Worm (Caenorhabditis elegans) whole organism, L4 larva: ENCODE data around the gene klf-3.

Experiments used
- F26F4.8 ChIP-seq: fragments of 200-800 bp; sonication (Bioruptor generic); conservative IDR thresholded peaks from 2 replicates; pipeline ENCODE4 v1.3.6; 2022; ENCODE audit warnings: missing genetic modification characterization, missing compliant biosample characterization
- F37D6.2 ChIP-seq: sonication (generic microtip); optimal IDR thresholded peaks from 2 replicates; lab custom pipeline; 2016; ENCODE audit warnings: mild to moderate bottlenecking, missing genetic modification characterization, missing compliant biosample characterization
- F44E2.7 ChIP-seq: fragments of 200-800 bp; sonication (Bioruptor generic); IDR thresholded peaks from 2 replicates; pipeline ENCODE4 v2.1.2; 2022; ENCODE audit warnings: missing genetic modification characterization, missing compliant biosample characterization
- F49E8.2 ChIP-seq: sonication (generic microtip); optimal IDR thresholded peaks from 2 replicates; lab custom pipeline; 2016; ENCODE audit warnings: missing compliant biosample characterization, mild to moderate bottlenecking, missing genetic modification characterization, borderline replicate concordance
- T20F7.1 ChIP-seq: fragments of 200-800 bp; sonication (Bioruptor generic); optimal IDR thresholded peaks from 2 replicates; lab custom pipeline; 2018; ENCODE audit warnings: mild to moderate bottlenecking, missing genetic modification characterization, missing compliant biosample characterization
- Y48G9A.11 ChIP-seq: fragments of 200-800 bp; sonication (Bioruptor generic); IDR thresholded peaks from 2 replicates; pipeline ENCODE4 v1.3.6; 2022; ENCODE audit warnings: missing genetic modification reagents, missing genetic modification characterization, missing compliant biosample characterization
- Y5F2A.4 ChIP-seq: fragments of 200-800 bp; sonication (Bioruptor generic); optimal IDR thresholded peaks from 2 replicates; lab custom pipeline; 2018; ENCODE audit warnings: mild to moderate bottlenecking, missing genetic modification characterization, missing compliant biosample characterization
- aha-1 ChIP-seq: fragments of 150-350 bp; peaks from one replicate; lab custom pipeline; 2014; ENCODE audit warnings: missing biosample characterization, missing genetic modification characterization
- aly-2 ChIP-seq: sonication (generic microtip); optimal IDR thresholded peaks from 2 replicates; lab custom pipeline; 2018; ENCODE audit warnings: missing biosample characterization, missing genetic modification characterization
- ama-1 ChIP-seq: fragments of 150-350 bp; optimal IDR thresholded peaks from 2 replicates; lab custom pipeline; 2014; ENCODE audit warnings: inconsistent platforms, mixed read lengths
- attf-4 ChIP-seq: sonication (generic microtip); optimal IDR thresholded peaks from 3 replicates; lab custom pipeline; 2017; ENCODE audit warnings: missing biosample characterization, missing genetic modification characterization
- ceh-20 ChIP-seq: fragments of 200-800 bp; sonication (Bioruptor generic); IDR thresholded peaks from 2 replicates; pipeline ENCODE4 v1.3.6; 2022; ENCODE audit warnings: missing genetic modification reagents, missing genetic modification characterization, missing compliant biosample characterization
- ceh-82 ChIP-seq: sonication (generic microtip); optimal IDR thresholded peaks from 2 replicates; lab custom pipeline; 2017; ENCODE audit warnings: missing biosample characterization, missing genetic modification characterization
- ces-1 ChIP-seq: fragments of 150-350 bp; sonication (generic microtip); optimal IDR thresholded peaks from 4 replicates; lab custom pipeline; 2014; ENCODE audit warnings: missing biosample characterization, missing genetic modification reagents, missing genetic modification characterization
- ctbp-1 ChIP-seq: fragments of 200-800 bp; sonication (Bioruptor generic); IDR thresholded peaks from 2 replicates; pipeline ENCODE4 v1.3.6; 2022; ENCODE audit warnings: missing genetic modification reagents, missing genetic modification characterization, missing compliant biosample characterization
- daf-12 ChIP-seq: fragments of 150-350 bp; optimal IDR thresholded peaks from 2 replicates; lab custom pipeline; 2014; ENCODE audit warnings: missing biosample characterization, missing genetic modification reagents, missing genetic modification characterization
- daf-16 ChIP-seq, 3 experiments: sonication (generic microtip); optimal IDR thresholded peaks; 2 replicates each; lab custom pipeline; 2016 to 2017; ENCODE audit warnings: missing genetic modification characterization in 3 of 3, missing genetic modification reagents in 3 of 3, mild to moderate bottlenecking in 2 of 3, missing compliant biosample characterization in 2 of 3, missing biosample characterization in 1 of 3, moderate library complexity in 1 of 3
- daf-8 ChIP-seq: fragments of 200-800 bp; sonication (Bioruptor generic); IDR thresholded peaks from 2 replicates; pipeline ENCODE4 v1.3.6; 2022; ENCODE audit warnings: missing genetic modification characterization, missing compliant biosample characterization
- dpl-1 ChIP-seq: fragments of 150-350 bp; optimal IDR thresholded peaks from 2 replicates; lab custom pipeline; 2014; ENCODE audit warnings: missing biosample characterization, missing genetic modification reagents, missing genetic modification characterization
- dve-1 ChIP-seq: sonication (generic microtip); optimal IDR thresholded peaks from 2 replicates; lab custom pipeline; 2017; ENCODE audit warnings: antibody characterized with exemption, mild to moderate bottlenecking, missing genetic modification characterization, missing compliant biosample characterization; ENCODE audit not compliant: insufficient read depth
- egl-43 ChIP-seq: fragments of 200-800 bp; sonication (Bioruptor generic); IDR thresholded peaks from 2 replicates; pipeline ENCODE4 v1.3.6; 2022; ENCODE audit warnings: missing genetic modification reagents, missing genetic modification characterization, missing compliant biosample characterization
- fos-1 ChIP-seq: fragments of 150-350 bp; optimal IDR thresholded peaks from 2 replicates; lab custom pipeline; 2014; ENCODE audit warnings: missing biosample characterization, missing genetic modification characterization
- gei-8 ChIP-seq: fragments of 200-800 bp; sonication (Bioruptor generic); optimal IDR thresholded peaks from 2 replicates; lab custom pipeline; 2018; ENCODE audit warnings: mild to moderate bottlenecking, missing genetic modification characterization, missing compliant biosample characterization
- hlh-30 ChIP-seq: sonication (generic microtip); optimal IDR thresholded peaks from 2 replicates; lab custom pipeline; 2017; ENCODE audit warnings: antibody characterized with exemption, mild to moderate bottlenecking, missing genetic modification characterization, missing compliant biosample characterization; ENCODE audit not compliant: insufficient read depth
- lim-7 ChIP-seq: fragments of 200-800 bp; sonication (Bioruptor generic); IDR thresholded peaks from 2 replicates; pipeline ENCODE4 v1.3.6; 2022; ENCODE audit warnings: missing genetic modification characterization, missing compliant biosample characterization
- lin-1 ChIP-seq: fragments of 200-800 bp; sonication (Bioruptor generic); IDR thresholded peaks from 2 replicates; pipeline ENCODE4 v1.3.6; 2022; ENCODE audit warnings: missing genetic modification reagents, missing genetic modification characterization, missing compliant biosample characterization
- lir-3 ChIP-seq: sonication (generic microtip); optimal IDR thresholded peaks from 2 replicates; lab custom pipeline; 2016; ENCODE audit warnings: mild to moderate bottlenecking, missing genetic modification characterization, missing compliant biosample characterization
- mdt-29 ChIP-seq: fragments of 200-800 bp; sonication (Bioruptor generic); IDR thresholded peaks from 2 replicates; pipeline ENCODE4 v1.3.6; 2022; ENCODE audit warnings: missing genetic modification reagents, missing genetic modification characterization, missing compliant biosample characterization
- mep-1 ChIP-seq: fragments of 150-350 bp; sonication (generic microtip); optimal IDR thresholded peaks from 3 replicates; lab custom pipeline; 2014; ENCODE audit warnings: missing biosample characterization, missing genetic modification characterization
- mxl-2 ChIP-seq: fragments of 200-800 bp; sonication (Bioruptor generic); conservative IDR thresholded peaks from 2 replicates; pipeline ENCODE4 v1.3.6; 2022; ENCODE audit warnings: missing genetic modification reagents, missing genetic modification characterization, missing compliant biosample characterization
- nhr-11 ChIP-seq: fragments of 150-350 bp; optimal IDR thresholded peaks from 2 replicates; lab custom pipeline; 2014; ENCODE audit warnings: missing biosample characterization, missing genetic modification characterization
- nhr-42 ChIP-seq: fragments of 200-800 bp; sonication (Bioruptor generic); IDR thresholded peaks from 2 replicates; pipeline ENCODE4 v1.3.6; 2022; ENCODE audit warnings: missing genetic modification characterization, missing compliant biosample characterization
- nhr-48 ChIP-seq: sonication (generic microtip); optimal IDR thresholded peaks from 2 replicates; lab custom pipeline; 2016; ENCODE audit warnings: mild to moderate bottlenecking, missing genetic modification characterization, missing compliant biosample characterization
- nhr-77 ChIP-seq: fragments of 150-350 bp; optimal IDR thresholded peaks from 2 replicates; lab custom pipeline; 2014; ENCODE audit warnings: missing biosample characterization, missing genetic modification characterization
- php-3 ChIP-seq: fragments of 200-800 bp; sonication (Bioruptor generic); IDR thresholded peaks from 2 replicates; pipeline ENCODE4 v1.3.6; 2022; ENCODE audit warnings: missing genetic modification reagents, missing genetic modification characterization, missing compliant biosample characterization
- pqm-1 ChIP-seq: sonication (generic microtip); optimal IDR thresholded peaks from 2 replicates; lab custom pipeline; 2017; ENCODE audit warnings: missing biosample characterization, missing genetic modification characterization
- rbr-2 ChIP-seq: sonication (generic microtip); optimal IDR thresholded peaks from 2 replicates; lab custom pipeline; 2016; ENCODE audit warnings: missing genotype, missing genetic modification characterization, missing compliant biosample characterization
- saeg-2 ChIP-seq: fragments of 200-800 bp; sonication (Bioruptor generic); IDR thresholded peaks from 2 replicates; pipeline ENCODE4 v1.3.6; 2022; ENCODE audit warnings: missing genetic modification reagents, missing genetic modification characterization, missing compliant biosample characterization
- snpc-1.2 ChIP-seq: fragments of 200-800 bp; sonication (Bioruptor generic); IDR thresholded peaks from 2 replicates; pipeline ENCODE4 v1.3.6; 2022; ENCODE audit warnings: missing genetic modification reagents, missing genetic modification characterization, missing compliant biosample characterization
- spr-3 ChIP-seq: fragments of 200-800 bp; sonication (Bioruptor generic); optimal IDR thresholded peaks from 2 replicates; lab custom pipeline; 2018; ENCODE audit warnings: mild to moderate bottlenecking, missing genetic modification characterization, missing compliant biosample characterization
- tag-97 ChIP-seq: fragments of 200-800 bp; sonication (Bioruptor generic); IDR thresholded peaks from 2 replicates; pipeline ENCODE4 v1.3.6; 2022; ENCODE audit warnings: missing genetic modification characterization, missing compliant biosample characterization
- tra-1 ChIP-seq: fragments of 200-800 bp; sonication (Bioruptor generic); IDR thresholded peaks from 2 replicates; pipeline ENCODE4 v1.3.6; 2022; ENCODE audit warnings: missing genetic modification reagents, missing genetic modification characterization, missing compliant biosample characterization
- unc-130 ChIP-seq: sonication (generic microtip); optimal IDR thresholded peaks from 2 replicates; lab custom pipeline; 2016; ENCODE audit warnings: missing genetic modification reagents, missing genetic modification characterization, missing compliant biosample characterization
- unc-62 ChIP-seq, 3 experiments: fragments of 150-350 bp in 1 of 3; sonication (generic microtip); optimal IDR thresholded peaks in 2 of 3; peaks in 1 of 3; 1 replicate in 1 of 3; 2 replicates in 2 of 3; lab custom pipeline; 2014 to 2017; ENCODE audit warnings: missing biosample characterization in 3 of 3, missing genetic modification characterization in 3 of 3, missing genetic modification reagents in 3 of 3, missing genotype in 1 of 3
- vab-7 ChIP-seq: fragments of 200-800 bp; sonication (Bioruptor generic); IDR thresholded peaks from 2 replicates; pipeline ENCODE4 v1.3.6; 2022; ENCODE audit warnings: missing genetic modification reagents, missing genetic modification characterization, missing compliant biosample characterization
- zag-1 ChIP-seq: fragments of 150-350 bp; optimal IDR thresholded peaks from 2 replicates; lab custom pipeline; 2014; ENCODE audit warnings: missing biosample characterization, missing genetic modification characterization
- zfp-3 ChIP-seq: fragments of 200-800 bp; sonication (Bioruptor generic); conservative IDR thresholded peaks from 2 replicates; pipeline ENCODE4 v1.3.6; 2022; ENCODE audit warnings: missing genetic modification reagents, missing genetic modification characterization, missing compliant biosample characterization
- zip-2 ChIP-seq: fragments of 150-350 bp; optimal IDR thresholded peaks from 2 replicates; lab custom pipeline; 2014; ENCODE audit warnings: missing biosample characterization, missing genetic modification characterization
- ztf-11 ChIP-seq: fragments of 150-350 bp; optimal IDR thresholded peaks from 2 replicates; lab custom pipeline; 2014; ENCODE audit warnings: missing biosample characterization, missing genetic modification characterization
- ztf-7 ChIP-seq: fragments of 150-350 bp; optimal IDR thresholded peaks from 2 replicates; lab custom pipeline; 2014; ENCODE audit warnings: missing biosample characterization, missing genetic modification characterization

The klf-3 gene

DNA sequence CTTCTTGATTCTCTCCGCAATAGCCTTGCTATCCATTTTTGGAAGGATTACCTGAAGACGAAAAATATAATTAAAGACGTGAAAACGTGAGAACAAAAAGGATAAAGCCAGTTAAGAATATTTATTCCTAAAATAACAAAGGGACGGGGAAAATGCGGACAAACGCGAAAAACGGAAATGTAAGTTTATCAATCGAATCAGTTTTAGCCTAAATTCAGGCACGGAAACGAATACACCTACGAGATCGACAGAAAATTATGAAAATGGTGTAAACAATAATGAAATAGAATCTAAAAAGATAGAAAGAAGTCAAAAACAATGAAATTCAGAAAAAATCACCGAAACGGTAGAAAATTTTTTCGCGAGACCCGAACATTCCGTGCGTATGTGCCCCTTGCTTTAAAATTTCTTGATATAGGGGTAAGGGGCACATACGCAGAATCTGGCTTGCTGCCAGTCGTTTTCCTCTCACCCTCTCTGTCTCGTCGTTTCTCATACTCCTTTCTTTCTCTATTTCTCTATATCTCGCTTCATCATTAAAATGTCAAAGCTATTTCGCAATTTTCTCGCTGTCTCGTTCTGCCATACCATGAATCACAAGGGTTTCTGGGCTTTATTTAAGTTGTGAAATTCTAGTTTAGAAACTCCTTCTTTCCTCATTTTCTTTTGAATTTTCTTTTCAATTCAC is 27.9 kb upstream of the klf-3 start, which contains the start of gene icd-1 (continued):
- TF ChIP-seq F37D6.2 (tag; lab: Kevin White, UChicago): peak; percentile 86
- peak; percentile 64 for TF ChIP-seq snpc-1.2 (GFP tag; lab: Robert Waterston, UW)
- TF ChIP-seq mxl-2 (GFP tag; lab: Robert Waterston, UW): no peak
- TF ChIP-seq pqm-1 (tag; lab: Kevin White, UChicago): peak; percentile 10
- TF ChIP-seq saeg-2 (GFP tag; lab: Robert Waterston, UW): peak; percentile 78
- peak; percentile 90 for TF ChIP-seq T20F7.1
- TF ChIP-seq fos-1: peak; percentile 78
- peak; percentile 99 for TF ChIP-seq aha-1 (tag; lab: Kevin White, UChicago)
- TF ChIP-seq Y48G9A.11 (GFP tag; lab: Robert Waterston, UW): peak; percentile 73
- peak; percentile 97 for TF ChIP-seq mep-1 (tag; lab: Kevin White, UChicago)
- no peak for TF ChIP-seq F26F4.8 (GFP tag; lab: Robert Waterston, UW)
- TF ChIP-seq dpl-1: peak; percentile 83
- TF ChIP-seq tra-1: peak; percentile 81
- peak; percentile 44; the same call in 1 of the 2 replicates for TF ChIP-seq vab-7
- TF ChIP-seq gei-8 (GFP tag; lab: Kevin White, UChicago): peak; percentile 59
- TF ChIP-seq ces-1 (GFP tag; lab: Kevin White, UChicago): no peak
- peak; percentile 96 for TF ChIP-seq nhr-77 (tag; lab: Kevin White, UChicago)
- peak; percentile 92 for TF ChIP-seq nhr-48
- TF ChIP-seq unc-130 (GFP tag; lab: Kevin White, UChicago): peak; percentile 89
- peak; percentile 75 for TF ChIP-seq zip-2 (tag; lab: Kevin White, UChicago)
- TF ChIP-seq rbr-2 (tag; lab: Kevin White, UChicago): peak; percentile 95
- TF ChIP-seq mdt-29: peak; percentile 88
- TF ChIP-seq daf-16 (GFP tag; optimal IDR thresholded peaks at IDR 0.05; lab: Kevin White, UChicago): peak; percentile 15 to 88
- peak; percentile 57 for TF ChIP-seq daf-16 (tag; optimal IDR thresholded peaks at IDR 0.05; lab: Kevin White, UChicago)
- peak; percentile 98 for TF ChIP-seq dve-1 (tag; lab: Kevin White, UChicago)
- peak; percentile 95 for TF ChIP-seq nhr-11 (tag; lab: Kevin White, UChicago)
- TF ChIP-seq php-3 (GFP tag; lab: Robert Waterston, UW): peak; percentile 93
- TF ChIP-seq zag-1: peak; percentile 65
- no peak for TF ChIP-seq lim-7 (GFP tag; lab: Robert Waterston, UW)
- peak; percentile 7 for TF ChIP-seq lir-3 (tag; lab: Kevin White, UChicago)
- TF ChIP-seq daf-8 (GFP tag; lab: Robert Waterston, UW): no peak
- peak; percentile 63; the same call in 1 of the 2 replicates for TF ChIP-seq zfp-3 (GFP tag; lab: Robert Waterston, UW)
- peak; percentile 56 for TF ChIP-seq Y5F2A.4
- TF ChIP-seq F49E8.2: peak; percentile 84
- TF ChIP-seq daf-12 (tag; lab: Kevin White, UChicago): no peak
- TF ChIP-seq egl-43: peak; percentile 78
- TF ChIP-seq aly-2 (tag; lab: Kevin White, UChicago): peak; percentile 6
- peak; percentile 89 for TF ChIP-seq ceh-20 (GFP tag; lab: Robert Waterston, UW)
- TF ChIP-seq unc-62 (GFP tag; optimal IDR thresholded peaks at IDR 0.05 in 1 of 2; lab: Kevin White, UChicago): peak in 1 of 2 experiments; percentile 98
- TF ChIP-seq unc-62 (tag; optimal IDR thresholded peaks at IDR 0.05; lab: Kevin White, UChicago): no peak
- 0 out of 2 replicates have a peak, but pooled peaks have one; percentile 37 for TF ChIP-seq tag-97 (GFP tag; lab: Robert Waterston, UW)
- TF ChIP-seq spr-3: peak; percentile 71
- peak; percentile 89 for TF ChIP-seq ctbp-1
- TF ChIP-seq hlh-30 (tag; lab: Kevin White, UChicago): peak; percentile 95
- TF ChIP-seq ceh-82 (tag; lab: Kevin White, UChicago): no peak
- peak; percentile 80; the same call in 1 of the 2 replicates for TF ChIP-seq nhr-42 (GFP tag; lab: Robert Waterston, UW)
- TF ChIP-seq ztf-11: no peak
- no peak for TF ChIP-seq attf-4 (tag; lab: Kevin White, UChicago)
- peak; percentile 92 for TF ChIP-seq lin-1 (GFP tag; lab: Robert Waterston, UW)
- no peak for TF ChIP-seq F44E2.7 (GFP tag; lab: Robert Waterston, UW)
- TF ChIP-seq ztf-7 (tag; lab: Kevin White, UChicago): peak; percentile 78
- no peak for TF ChIP-seq ama-1
